Worm (Caenorhabditis elegans) whole organism, early embryonic: ENCODE data around the gene F46B6.4.

Source experiments
- aly-1 ChIP-seq: sonication (generic microtip); optimal IDR thresholded peaks from 2 replicates; lab custom pipeline; 2016; ENCODE audit warnings: missing genetic modification characterization, missing compliant biosample characterization
- ama-1 ChIP-seq: fragments of 150-350 bp; optimal IDR thresholded peaks from 2 replicates; lab custom pipeline; 2014
- ceh-13 ChIP-seq: fragments of 200-800 bp; sonication (Bioruptor generic); optimal IDR thresholded peaks from 2 replicates; lab custom pipeline; 2018; ENCODE audit warnings: mild to moderate bottlenecking, missing genetic modification characterization, missing compliant biosample characterization
- ceh-36 ChIP-seq: sonication (generic microtip); optimal IDR thresholded peaks from 2 replicates; lab custom pipeline; 2016; ENCODE audit warnings: missing genetic modification characterization, inconsistent platforms, missing compliant biosample characterization
- ets-7 ChIP-seq: sonication (generic microtip); optimal IDR thresholded peaks from 2 replicates; lab custom pipeline; 2016; ENCODE audit warnings: missing genotype, missing genetic modification characterization, missing compliant biosample characterization
- flt-1 ChIP-seq: fragments of 200-800 bp; sonication (Bioruptor generic); IDR thresholded peaks from 2 replicates; pipeline ENCODE4 v1.3.6; 2022; ENCODE audit warnings: missing genetic modification characterization, missing compliant biosample characterization
- hmbx-1 ChIP-seq: sonication (generic microtip); optimal IDR thresholded peaks from 2 replicates; lab custom pipeline; 2016; ENCODE audit warnings: mild to moderate bottlenecking, missing genetic modification characterization, missing compliant biosample characterization
- hnd-1 ChIP-seq: sonication (generic microtip); optimal IDR thresholded peaks from 2 replicates; lab custom pipeline; 2016; ENCODE audit warnings: missing genetic modification characterization, missing compliant biosample characterization
- pes-1 ChIP-seq: fragments of 200-800 bp; sonication (Bioruptor generic); IDR thresholded peaks from 2 replicates; pipeline ENCODE4 v1.3.6; 2022; ENCODE audit warnings: missing genetic modification reagents, missing genetic modification characterization, missing compliant biosample characterization
- tbx-11 ChIP-seq: fragments of 200-800 bp; sonication (Bioruptor generic); IDR thresholded peaks from 2 replicates; pipeline ENCODE4 v1.3.6; 2022; ENCODE audit warnings: missing genetic modification characterization, missing compliant biosample characterization
- tbx-37 ChIP-seq: fragments of 200-800 bp; sonication (Bioruptor generic); conservative IDR thresholded peaks from 2 replicates; pipeline ENCODE4 v1.3.6; 2022; ENCODE audit warnings: missing genetic modification reagents, missing genetic modification characterization, missing compliant biosample characterization

DNA sequence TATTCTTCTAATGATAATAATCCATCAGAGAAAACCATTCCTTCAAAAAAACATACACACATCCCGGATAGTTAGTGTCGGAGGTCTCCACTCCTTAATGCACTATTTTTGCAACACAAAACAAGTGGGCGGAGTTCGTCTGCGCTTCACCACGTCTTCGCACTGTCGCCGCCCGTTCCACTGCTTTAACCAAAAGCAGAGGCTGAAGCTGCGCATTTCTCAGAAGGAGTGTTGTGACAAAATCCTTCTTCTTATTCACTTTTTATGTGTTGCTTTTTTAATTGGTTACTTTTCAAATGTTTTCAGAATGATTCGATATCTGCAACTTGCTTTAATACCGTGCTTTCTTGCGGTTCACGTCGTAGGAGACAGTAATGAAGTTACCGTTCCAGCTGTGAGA is 34.4 kb downstream of the F46B6.4 start, which contains the start of gene F58E6.13:
- TF ChIP-seq aly-1 (tag; lab: Kevin White, UChicago) (no peak), pes-1 (GFP tag; lab: Robert Waterston, UW) (no peak), tbx-37 (GFP tag; lab: Robert Waterston, UW) (no peak), flt-1 (GFP tag; lab: Robert Waterston, UW) (no peak), ama-1 (no peak), ceh-36 (tag; lab: Kevin White, UChicago) (no peak), tbx-11 (GFP tag; lab: Robert Waterston, UW) (no peak), ets-7 (no peak), ceh-13 (GFP tag; lab: Kevin White, UChicago) (no peak), hmbx-1 (tag; lab: Kevin White, UChicago) (no peak), hnd-1 (tag; lab: Kevin White, UChicago) (no peak)
